Fruit fly (Drosophila melanogaster) whole organism, embryonic: ENCODE results near the gene Ugt36F1.

Source experiments
- Atf6 ChIP-seq: fragments of 200-800 bp; sonication (Bioruptor generic); IDR thresholded peaks from 2 replicates; pipeline ENCODE4 v1.3.6; 2022; ENCODE audit warnings: missing biosample characterization, missing genetic modification characterization
- CG10462 ChIP-seq: fragments of 200-800 bp; sonication (Bioruptor generic); optimal IDR thresholded peaks from 2 replicates; lab custom pipeline; 2016; ENCODE audit warnings: missing biosample characterization, missing genetic modification characterization
- Dip2 ChIP-seq: fragments of 200-800 bp; sonication (Bioruptor generic); IDR thresholded peaks from 2 replicates; pipeline ENCODE4 v1.3.6; 2022; ENCODE audit warnings: missing biosample characterization, missing genetic modification characterization
- Hr39 ChIP-seq: fragments of >200 bp; optimal IDR thresholded peaks from 2 replicates; lab custom pipeline; 2017
- crol ChIP-seq: fragments of 200-800 bp; sonication (Bioruptor generic); IDR thresholded peaks from 2 replicates; pipeline ENCODE4 v1.3.6; 2022; ENCODE audit warnings: missing biosample characterization, missing genetic modification characterization
- disco-r ChIP-seq: fragments of 200-800 bp; sonication (Bioruptor generic); optimal IDR thresholded peaks from 2 replicates; lab custom pipeline; 2016; ENCODE audit warnings: missing biosample characterization, missing genetic modification characterization
- inv ChIP-seq: fragments of 200-800 bp; sonication (Bioruptor generic); IDR thresholded peaks from 2 replicates; pipeline ENCODE4 v1.3.6; 2022; ENCODE audit warnings: missing biosample characterization, missing genetic modification characterization; ENCODE audit not compliant: partially characterized antibody
- run ChIP-seq: fragments of 200-800 bp; sonication (Bioruptor generic); optimal IDR thresholded peaks from 3 replicates; lab custom pipeline; 2018; ENCODE audit warnings: missing biosample characterization, mild to moderate bottlenecking, missing genetic modification characterization
- sima ChIP-seq: fragments of 200-800 bp; sonication (Bioruptor generic); optimal IDR thresholded peaks from 2 replicates; lab custom pipeline; 2016; ENCODE audit warnings: missing biosample characterization, missing genetic modification characterization

DNA sequence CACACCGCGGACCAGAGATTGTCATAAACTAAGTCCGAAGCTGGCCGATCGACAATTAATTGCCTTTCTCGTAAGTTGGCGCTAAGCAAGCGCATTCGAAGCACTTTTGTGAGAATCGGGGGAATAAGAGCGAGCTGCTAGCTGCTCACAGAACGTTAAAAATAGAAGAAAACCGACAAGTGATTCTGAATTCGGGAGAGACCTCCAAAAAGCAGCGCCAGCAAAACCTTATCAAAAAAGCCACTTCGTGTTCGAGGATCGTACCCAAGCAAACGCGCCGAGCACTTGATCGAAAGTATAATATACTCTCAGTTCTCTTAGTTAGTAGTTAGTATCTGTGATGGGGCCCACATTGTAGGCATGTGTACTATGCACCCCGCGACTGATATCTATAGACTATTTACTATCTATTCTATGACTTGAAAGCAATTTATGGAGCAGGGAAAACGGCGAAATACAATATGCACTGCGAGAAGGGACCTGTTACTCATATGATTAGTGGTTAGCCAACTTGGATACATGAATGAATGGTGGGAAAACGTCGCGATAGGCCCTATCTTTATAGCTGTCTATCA is 31.6 kb upstream of the Ugt36F1 start:
- TF ChIP-seq disco-r (no peak), crol (GFP tag; lab: Robert Waterston, UW) (no peak), inv (no peak), sima (GFP tag; lab: Kevin White, UChicago) (no peak), Dip2 (GFP tag; lab: Robert Waterston, UW) (no peak), Atf6 (GFP tag; lab: Robert Waterston, UW) (no peak), Hr39 (no peak), CG10462 (GFP tag; lab: Kevin White, UChicago) (no peak), run (tag; lab: Kevin White, UChicago) (no peak)
